Worm (Caenorhabditis elegans) whole organism, late embryonic: ENCODE data around the gene clec-231.

Experiments used
- ceh-22 ChIP-seq: sonication (generic microtip); optimal IDR thresholded peaks from 2 replicates; lab custom pipeline; 2017; ENCODE audit warnings: missing biosample characterization, missing genetic modification characterization
- dmd-4 ChIP-seq: sonication (generic microtip); optimal IDR thresholded peaks from 2 replicates; lab custom pipeline; 2016; ENCODE audit warnings: borderline replicate concordance, missing genetic modification characterization, missing compliant biosample characterization
- pqm-1 ChIP-seq: sonication (generic microtip); optimal IDR thresholded peaks from 2 replicates; lab custom pipeline; 2016; ENCODE audit warnings: missing genetic modification characterization, missing compliant biosample characterization
- unc-3 ChIP-seq, 2 experiments: fragments of 200-800 bp in 1 of 2; sonication (Bioruptor generic) in 1 of 2; sonication (generic microtip) in 1 of 2; conservative IDR thresholded peaks in 1 of 2; optimal IDR thresholded peaks in 1 of 2; 2 replicates each; pipeline versions ENCODE4 v1.3.6 to Lab custom; 2016 to 2022; ENCODE audit warnings: missing compliant biosample characterization in 2 of 2, missing genetic modification characterization in 2 of 2, missing genetic modification reagents in 1 of 2

- TF ChIP-seq unc-3 (GFP tag; conservative IDR thresholded peaks at IDR 0.05; lab: Robert Waterston, UW) (no peak), unc-3 (tag; optimal IDR thresholded peaks at IDR 0.05; lab: Kevin White, UChicago) (no peak), ceh-22 (tag; lab: Kevin White, UChicago) (no peak), pqm-1 (tag; lab: Kevin White, UChicago) (no peak), dmd-4 (tag; lab: Kevin White, UChicago) (no peak)
Measured at ce11 chrV:15398728-15399127, 48.2 kb upstream of the clec-231 start, which contains the start of gene fbxa-199.
